Worm (Caenorhabditis elegans) whole organism, L2 larva: Measurements from ENCODE around the gene F35C5.12.

ENCODE experiments used
- F13H6.1 ChIP-seq: sonication (generic microtip); optimal IDR thresholded peaks from 2 replicates; lab custom pipeline; 2016; ENCODE audit warnings: missing genetic modification characterization, missing compliant biosample characterization
- R02D3.7 ChIP-seq: fragments of 150-350 bp; optimal IDR thresholded peaks from 2 replicates; lab custom pipeline; 2014; ENCODE audit warnings: missing biosample characterization, missing genetic modification characterization
- Y55F3AM.14 ChIP-seq: fragments of 200-800 bp; sonication (Bioruptor generic); optimal IDR thresholded peaks from 2 replicates; lab custom pipeline; 2018; ENCODE audit warnings: mild to moderate bottlenecking, missing genetic modification characterization, missing compliant biosample characterization
- ZK546.5 ChIP-seq: sonication (generic microtip); optimal IDR thresholded peaks from 2 replicates; lab custom pipeline; 2017; ENCODE audit warnings: missing biosample characterization, missing genetic modification characterization
- alr-1 ChIP-seq: fragments of 150-350 bp; optimal IDR thresholded peaks from 2 replicates; lab custom pipeline; 2014; ENCODE audit warnings: missing biosample characterization, missing genetic modification characterization
- ama-1 ChIP-seq: fragments of 150-350 bp; optimal IDR thresholded peaks from 2 replicates; lab custom pipeline; 2018; ENCODE audit warnings: inconsistent platforms
- blmp-1 ChIP-seq: sonication (generic microtip); optimal IDR thresholded peaks from 2 replicates; lab custom pipeline; 2017; ENCODE audit warnings: missing genetic modification characterization, mild to moderate bottlenecking, missing compliant biosample characterization, antibody characterized with exemption, moderate library complexity; ENCODE audit not compliant: insufficient read depth
- ceh-82 ChIP-seq: fragments of 150-350 bp; optimal IDR thresholded peaks from 2 replicates; lab custom pipeline; 2014; ENCODE audit warnings: missing biosample characterization, missing genetic modification characterization
- crh-2 ChIP-seq: sonication (generic microtip); optimal IDR thresholded peaks from 2 replicates; lab custom pipeline; 2017; ENCODE audit warnings: missing biosample characterization, missing genetic modification characterization
- elt-3 ChIP-seq: sonication (generic microtip); optimal IDR thresholded peaks from 2 replicates; lab custom pipeline; 2017; ENCODE audit warnings: missing biosample characterization, missing genetic modification characterization
- fos-1 ChIP-seq: fragments of 150-350 bp; optimal IDR thresholded peaks from 2 replicates; lab custom pipeline; 2014; ENCODE audit warnings: missing biosample characterization, missing genetic modification characterization
- gmeb-1 ChIP-seq: fragments of 150-350 bp; optimal IDR thresholded peaks from 2 replicates; lab custom pipeline; 2014; ENCODE audit warnings: missing biosample characterization, missing genetic modification characterization
- lin-11 ChIP-seq: fragments of 150-350 bp; sonication (generic microtip); optimal IDR thresholded peaks from 2 replicates; lab custom pipeline; 2014; ENCODE audit warnings: missing biosample characterization, missing genetic modification characterization, inconsistent platforms, mixed read lengths
- lin-13 ChIP-seq: fragments of 150-350 bp; optimal IDR thresholded peaks from 2 replicates; lab custom pipeline; 2014; ENCODE audit warnings: missing biosample characterization, missing genetic modification reagents, missing genetic modification characterization
- lin-39 ChIP-seq: fragments of 150-350 bp; optimal IDR thresholded peaks from 2 replicates; lab custom pipeline; 2014; ENCODE audit warnings: missing biosample characterization, missing genetic modification reagents, missing genetic modification characterization
- lsy-2 ChIP-seq, 2 experiments: fragments of 150-350 bp in 1 of 2; sonication (generic microtip) in 1 of 2; optimal IDR thresholded peaks; 2 replicates each; lab custom pipeline; 2014 to 2017; ENCODE audit warnings: missing biosample characterization in 2 of 2, missing genetic modification characterization in 2 of 2
- mbf-1 ChIP-seq: sonication (generic microtip); optimal IDR thresholded peaks from 2 replicates; lab custom pipeline; 2017; ENCODE audit warnings: missing biosample characterization, missing genetic modification characterization
- mdl-1 ChIP-seq, 2 experiments: fragments of 150-350 bp in 1 of 2; sonication (generic microtip) in 1 of 2; optimal IDR thresholded peaks; 2 replicates each; lab custom pipeline; 2017; ENCODE audit warnings: missing biosample characterization in 2 of 2, missing genetic modification characterization in 2 of 2
- nhr-10 ChIP-seq: sonication (generic microtip); optimal IDR thresholded peaks from 2 replicates; lab custom pipeline; 2017; ENCODE audit warnings: missing biosample characterization, missing genetic modification characterization
- nhr-11 ChIP-seq: fragments of 150-350 bp; optimal IDR thresholded peaks from 2 replicates; lab custom pipeline; 2014; ENCODE audit warnings: missing biosample characterization, missing genetic modification characterization
- nhr-12 ChIP-seq: fragments of 150-350 bp; optimal IDR thresholded peaks from 2 replicates; lab custom pipeline; 2014; ENCODE audit warnings: missing biosample characterization, missing genetic modification characterization
- nhr-23 ChIP-seq: fragments of 150-350 bp; optimal IDR thresholded peaks from 2 replicates; lab custom pipeline; 2014; ENCODE audit warnings: missing biosample characterization, missing genetic modification reagents, missing genetic modification characterization
- nhr-237 ChIP-seq: fragments of 150-350 bp; optimal IDR thresholded peaks from 2 replicates; lab custom pipeline; 2014; ENCODE audit warnings: missing biosample characterization, missing genetic modification characterization
- nhr-25 ChIP-seq: fragments of 150-350 bp; sonication (generic microtip); optimal IDR thresholded peaks from 3 replicates; lab custom pipeline; 2014; ENCODE audit warnings: missing biosample characterization, missing genetic modification characterization
- nhr-6 ChIP-seq: fragments of 150-350 bp; optimal IDR thresholded peaks from 2 replicates; lab custom pipeline; 2014; ENCODE audit warnings: missing biosample characterization, missing genetic modification characterization
- nhr-77 ChIP-seq: fragments of 150-350 bp; optimal IDR thresholded peaks from 2 replicates; lab custom pipeline; 2014; ENCODE audit warnings: missing biosample characterization, missing genetic modification characterization
- peb-1 ChIP-seq: fragments of 150-350 bp; optimal IDR thresholded peaks from 2 replicates; lab custom pipeline; 2014; ENCODE audit warnings: missing biosample characterization, missing genetic modification characterization
- sem-4 ChIP-seq: fragments of 150-350 bp; optimal IDR thresholded peaks from 2 replicates; lab custom pipeline; 2014; ENCODE audit warnings: missing biosample characterization, missing genetic modification reagents, missing genetic modification characterization
- skn-1 ChIP-seq: sonication (generic microtip); optimal IDR thresholded peaks from 2 replicates; lab custom pipeline; 2017; ENCODE audit warnings: missing biosample characterization, missing genetic modification characterization
- sma-3 ChIP-seq: sonication (generic microtip); optimal IDR thresholded peaks from 2 replicates; lab custom pipeline; 2016; ENCODE audit warnings: missing genetic modification reagents, missing genetic modification characterization, missing compliant biosample characterization
- sma-9 ChIP-seq, 2 experiments: fragments of 150-350 bp in 1 of 2; sonication (generic microtip) in 1 of 2; optimal IDR thresholded peaks; 2 replicates each; lab custom pipeline; 2014 to 2016; ENCODE audit warnings: missing genetic modification characterization in 2 of 2, mild to moderate bottlenecking in 1 of 2, missing biosample characterization in 1 of 2, missing compliant biosample characterization in 1 of 2, missing genetic modification reagents in 1 of 2, moderate library complexity in 1 of 2
- snpc-4 ChIP-seq: fragments of 150-350 bp; optimal IDR thresholded peaks from 2 replicates; lab custom pipeline; 2014; ENCODE audit warnings: missing biosample characterization, missing genetic modification characterization
- unc-39 ChIP-seq: fragments of 150-350 bp; optimal IDR thresholded peaks from 2 replicates; lab custom pipeline; 2014; ENCODE audit warnings: missing biosample characterization, missing genetic modification characterization
- unc-55 ChIP-seq: fragments of 150-350 bp; sonication (generic microtip); optimal IDR thresholded peaks from 3 replicates; lab custom pipeline; 2014; ENCODE audit warnings: missing biosample characterization, missing genetic modification reagents, missing genetic modification characterization
- zag-1 ChIP-seq: fragments of 150-350 bp; optimal IDR thresholded peaks from 2 replicates; lab custom pipeline; 2014; ENCODE audit warnings: missing biosample characterization, missing genetic modification characterization
- ztf-1 ChIP-seq: fragments of 200-800 bp; sonication (Bioruptor generic); conservative IDR thresholded peaks from 2 replicates; pipeline ENCODE4 v1.3.6; 2022; ENCODE audit warnings: missing genetic modification characterization, missing compliant biosample characterization
- ztf-4 ChIP-seq: fragments of 150-350 bp; optimal IDR thresholded peaks from 2 replicates; lab custom pipeline; 2014; ENCODE audit warnings: missing biosample characterization, missing genetic modification characterization

The F35C5.12 gene

ce11 chrII:12895078-12895670 lies 19.2 kb downstream of the F35C5.12 start, which contains the start of the genes clec-62 and clec-63:
clec-62 (minus strand) TSS chrII:12895128.
clec-63 (plus strand) TSS chrII:12895638.
- TF ChIP-seq lsy-2 (tag; optimal IDR thresholded peaks at IDR 0.05; lab: Kevin White, UChicago) (no peak), nhr-11 (tag; lab: Kevin White, UChicago) (no peak), lin-39 (tag; lab: Kevin White, UChicago) (no peak), zag-1 (tag; lab: Kevin White, UChicago) (no peak), ztf-4 (tag; lab: Kevin White, UChicago) (no peak), lin-13 (no peak), nhr-25 (tag; lab: Kevin White, UChicago) (no peak), alr-1 (no peak), mdl-1 (tag; optimal IDR thresholded peaks at IDR 0.05; lab: Kevin White, UChicago) (no peak), mbf-1 (no peak), F13H6.1 (tag; lab: Kevin White, UChicago) (no peak), nhr-12 (tag; lab: Kevin White, UChicago) (no peak), crh-2 (tag; lab: Kevin White, UChicago) (peak; percentile 30), skn-1 (tag; lab: Kevin White, UChicago) (peak; percentile 29), fos-1 (peak; percentile 93), nhr-10 (tag; lab: Kevin White, UChicago) (no peak)

- TF ChIP-seq fos-1 (peak; percentile 77), lin-39 (tag; lab: Kevin White, UChicago) (no peak)
Observed at ce11 chrII:12892407-12892806, 22.0 kb downstream of the F35C5.12 start.

- TF ChIP-seq alr-1 = no peak
- no peak for TF ChIP-seq sma-3 (GFP tag; lab: Kevin White, UChicago)
- TF ChIP-seq nhr-6 (tag; lab: Kevin White, UChicago) = no peak
- TF ChIP-seq fos-1 = no peak
- no peak for TF ChIP-seq ama-1 (lab: Kevin White, UChicago)
- no peak for TF ChIP-seq nhr-23 (tag; lab: Kevin White, UChicago)
- TF ChIP-seq elt-3 = no peak
- TF ChIP-seq nhr-237 (tag; lab: Kevin White, UChicago) = no peak
- TF ChIP-seq lin-11 (tag; lab: Kevin White, UChicago) = no peak
- no peak for TF ChIP-seq nhr-77 (tag; lab: Kevin White, UChicago)
- no peak for TF ChIP-seq Y55F3AM.14 (GFP tag; lab: Kevin White, UChicago)
- TF ChIP-seq sem-4 = no peak
- TF ChIP-seq peb-1 (tag; lab: Kevin White, UChicago) = no peak
- no peak for TF ChIP-seq ztf-4 (tag; lab: Kevin White, UChicago)
- no peak for TF ChIP-seq blmp-1 (tag; lab: Kevin White, UChicago)
- TF ChIP-seq nhr-11 (tag; lab: Kevin White, UChicago) = no peak
- no peak for TF ChIP-seq zag-1 (tag; lab: Kevin White, UChicago)
Observed at ce11 chrII:12888471-12888870, 25.9 kb downstream of the F35C5.12 start, which contains the start of gene F35C5.3. F35C5.3 (plus strand) TSS chrII:12888771.

- TF ChIP-seq unc-39 (no peak), nhr-237 (tag; lab: Kevin White, UChicago) (no peak), lin-39 (tag; lab: Kevin White, UChicago) (no peak), sma-3 (GFP tag; lab: Kevin White, UChicago) (no peak), ZK546.5 (tag; lab: Kevin White, UChicago) (no peak), gmeb-1 (no peak), ztf-1 (GFP tag; lab: Robert Waterston, UW) (no peak), sma-9 (GFP tag; optimal IDR thresholded peaks at IDR 0.05; lab: Kevin White, UChicago) (no peak), sma-9 (tag; optimal IDR thresholded peaks at IDR 0.05; lab: Kevin White, UChicago) (no peak), mdl-1 (tag; optimal IDR thresholded peaks at IDR 0.05; lab: Kevin White, UChicago) (no peak), snpc-4 (tag; lab: Kevin White, UChicago) (no peak), ceh-82 (tag; lab: Kevin White, UChicago) (no peak), unc-55 (GFP tag; lab: Kevin White, UChicago) (no peak), R02D3.7 (no peak), nhr-25 (tag; lab: Kevin White, UChicago) (no peak), crh-2 (tag; lab: Kevin White, UChicago) (no peak), mbf-1 (no peak)
Observed at ce11 chrII:12884972-12885371, 29.4 kb downstream of the F35C5.12 start, which contains the start of gene sra-14. sra-14 (plus strand) TSS chrII:12885272.
